Fruit fly (Drosophila melanogaster): Measurements from ENCODE around the gene CG18404.
A peak's percentile ranks its signal among the peaks of the same experiment; 100 is the strongest.

Gene CG18404

dm6 chr3R:30281345-30282133, 28.6 kb downstream of the CG18404 start:
- TF ChIP-seq CG1792 (GFP tag; optimal IDR thresholded peaks at IDR 0.05) (no peak), sqz (GFP tag; optimal IDR thresholded peaks at IDR 0.05) (peak; percentile 43), gcm (GFP tag; optimal IDR thresholded peaks at IDR 0.05) (no peak), chinmo (GFP tag; IDR thresholded peaks at IDR 0.05; ENCODE audit: partially characterized antibody) (0 out of 4 replicates have a peak, but pooled peaks have one; percentile 17), Eip74EF (GFP tag; optimal IDR thresholded peaks at IDR 0.05) (peak in 1 of 2 experiments; percentile 1), CG12942 (GFP tag; optimal IDR thresholded peaks at IDR 0.05) (no peak), Fer3 (tag; optimal IDR thresholded peaks at IDR 0.05) (no peak), bsh (GFP tag; optimal IDR thresholded peaks at IDR 0.05) (no peak), Abd-B (GFP tag; optimal IDR thresholded peaks at IDR 0.05) (no peak), Pdp1 (GFP tag; optimal IDR thresholded peaks at IDR 0.05) (no peak), CG13424 (tag; optimal IDR thresholded peaks at IDR 0.05) (no peak), CG13296 (GFP tag; optimal IDR thresholded peaks at IDR 0.05) (no peak), CG17612 (GFP tag; IDR thresholded peaks at IDR 0.05) (no peak), CG18764 (GFP tag; optimal IDR thresholded peaks at IDR 0.05) (no peak), Lpt (GFP tag; optimal IDR thresholded peaks at IDR 0.05) (no peak), bbx (GFP tag; IDR thresholded peaks at IDR 0.05; ENCODE audit: partially characterized antibody) (no peak), D19A (tag; optimal IDR thresholded peaks at IDR 0.05) (peak; percentile 80), her (GFP tag; optimal IDR thresholded peaks at IDR 0.05) (no peak), CG12391 (tag; optimal IDR thresholded peaks at IDR 0.05) (no peak), grau (tag; optimal IDR thresholded peaks at IDR 0.05) (no peak), Opbp (GFP tag; IDR thresholded peaks at IDR 0.05; ENCODE audit: partially characterized antibody) (no peak), CG3163 (GFP tag; optimal IDR thresholded peaks at IDR 0.05) (no peak), CG8944 (GFP tag; optimal IDR thresholded peaks at IDR 0.05) (no peak), lbe (GFP tag; optimal IDR thresholded peaks at IDR 0.05) (peak; percentile 55), HHEX (GFP tag; optimal IDR thresholded peaks at IDR 0.05) (no peak), ewg (GFP tag; optimal IDR thresholded peaks at IDR 0.05) (no peak), tna (GFP tag; IDR thresholded peaks at IDR 0.05; ENCODE audit: partially characterized antibody) (no peak), so (GFP tag; IDR thresholded peaks at IDR 0.05) (no peak), Bgb (GFP tag; IDR thresholded peaks at IDR 0.05; ENCODE audit: partially characterized antibody) (no peak), nmo (GFP tag; optimal IDR thresholded peaks at IDR 0.05) (no peak), Vsx1 (GFP tag; optimal IDR thresholded peaks at IDR 0.05) (no peak), nerfin-1 (tag; optimal IDR thresholded peaks at IDR 0.05) (no peak), dati (GFP tag; IDR thresholded peaks at IDR 0.05) (no peak), ssp (GFP tag; IDR thresholded peaks at IDR 0.05) (no peak), prd (optimal IDR thresholded peaks at IDR 0.05) (no peak), prd (GFP tag; IDR thresholded peaks at IDR 0.05) (no peak), CG17359 (tag; optimal IDR thresholded peaks at IDR 0.05) (no peak), fd102C (GFP tag; optimal IDR thresholded peaks at IDR 0.05) (no peak), CG7372 (GFP tag; IDR thresholded peaks at IDR 0.05) (no peak), sens (GFP tag) (no peak), az2 (GFP tag; optimal IDR thresholded peaks at IDR 0.05) (no peak), sd (tag; optimal IDR thresholded peaks at IDR 0.05) (peak; percentile 52), corto (GFP tag; optimal IDR thresholded peaks at IDR 0.05) (peak; percentile 72), HmgD (GFP tag; optimal IDR thresholded peaks at IDR 0.05) (no peak), CG4282 (GFP tag; optimal IDR thresholded peaks at IDR 0.05) (no peak), nom (GFP tag; optimal IDR thresholded peaks at IDR 0.05) (peak; percentile 15), Gug (GFP tag; IDR thresholded peaks at IDR 0.05) (no peak), Sin3A (optimal IDR thresholded peaks at IDR 0.05) (no peak), lmd (GFP tag; IDR thresholded peaks at IDR 0.05) (no peak)

All from whole organism, embryonic.